Fruit fly (Drosophila melanogaster): ENCODE measurements around the gene Cpr62Bc.

The Cpr62Bc gene

DNA sequence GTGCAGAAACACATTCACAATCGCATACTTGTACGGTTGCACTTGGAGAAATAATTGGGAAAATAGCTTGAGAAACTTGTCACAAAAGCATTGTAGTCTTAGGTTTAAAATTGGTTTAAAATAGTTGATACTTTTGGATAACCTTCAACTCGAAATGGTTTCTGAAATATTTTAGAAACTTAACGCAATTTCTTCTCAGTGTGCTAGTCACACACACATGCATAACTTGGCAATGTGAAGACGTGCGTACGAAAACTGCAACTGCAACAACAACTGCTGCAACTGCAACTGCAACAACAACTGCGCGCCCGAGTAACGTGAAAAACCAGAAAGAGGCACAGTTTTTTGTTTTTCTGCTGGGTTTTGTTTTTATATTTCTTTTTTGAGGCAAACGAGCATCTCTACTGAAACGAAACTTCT is 44.3 kb upstream of the Cpr62Bc start (continued):
- TF ChIP-seq CG9705 (GFP tag; optimal IDR thresholded peaks at IDR 0.05) = peak; percentile 59
- TF ChIP-seq woc (GFP tag; optimal IDR thresholded peaks at IDR 0.05) = peak; percentile 69
- peak; percentile 74 for TF ChIP-seq Jra (GFP tag; optimal IDR thresholded peaks at IDR 0.05)

DNA sequence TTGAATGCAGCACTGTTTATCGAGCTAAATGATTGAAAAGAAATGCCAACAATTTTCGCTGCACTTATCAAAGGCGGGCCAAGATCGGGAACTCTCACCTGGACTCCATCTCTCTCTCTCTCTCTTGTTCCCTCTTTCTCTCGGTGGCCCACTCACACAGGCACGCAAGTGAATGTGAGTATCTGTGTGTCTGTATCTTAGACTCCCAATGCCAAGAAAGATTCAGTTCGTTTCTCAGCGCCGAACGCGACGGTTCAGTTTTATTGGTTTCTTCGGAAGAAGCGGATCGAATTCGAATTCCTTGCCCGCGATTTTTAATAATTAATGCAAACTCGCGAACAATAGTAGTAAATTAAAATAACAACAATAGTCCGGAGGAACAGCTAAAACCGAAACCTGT is 43.6 kb upstream of the Cpr62Bc start, which contains the start of gene Tmhs:
Gene Tmhs (plus strand): TSS at position 222 of the 400 bp plus-strand sequence.
- TF ChIP-seq lola (GFP tag; optimal IDR thresholded peaks at IDR 0.05) (no peak), GATAd (GFP tag; optimal IDR thresholded peaks at IDR 0.05) (no peak), dl (GFP tag; optimal IDR thresholded peaks at IDR 0.05; ENCODE audit: insufficient read depth in 1 of 2, partially characterized antibody in 2 of 2) (peak; percentile 50 to 83), Dif (GFP tag; optimal IDR thresholded peaks at IDR 0.05; ENCODE audit: partially characterized antibody) (peak; percentile 73), Hr83 (GFP tag; optimal IDR thresholded peaks at IDR 0.05; ENCODE audit: poor library complexity, severe bottlenecking) (peak; percentile 29), h (GFP tag; optimal IDR thresholded peaks at IDR 0.05) (no peak)

DNA sequence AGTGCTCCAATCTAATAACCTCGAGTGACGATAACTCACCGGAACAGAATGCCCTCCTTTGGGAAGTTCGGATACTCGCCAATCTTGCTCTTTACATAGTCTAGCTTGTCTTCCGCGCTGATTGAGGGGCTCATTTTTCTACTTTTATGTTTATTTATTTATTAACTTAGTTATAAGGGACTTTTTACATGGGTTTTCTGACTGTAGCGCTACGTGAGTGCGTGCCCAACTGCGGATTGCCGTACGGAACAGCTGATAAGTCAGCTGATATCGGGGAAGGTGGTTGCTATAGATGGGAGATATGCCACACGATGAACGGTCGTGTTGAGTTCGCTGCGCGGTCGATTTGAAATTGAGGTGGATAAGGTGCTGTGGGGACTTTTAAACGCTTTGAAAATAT is 42.8 kb upstream of the Cpr62Bc start, which contains the start of gene Aprt:
Gene Aprt (minus strand): TSS at position 368 of the 400 bp plus-strand sequence.
- peak; percentile 69 for TF ChIP-seq Myc (optimal IDR thresholded peaks at IDR 0.05)
- TF ChIP-seq sage (GFP tag; optimal IDR thresholded peaks at IDR 0.05) = peak; percentile 14
- no peak for TF ChIP-seq Rel (GFP tag; optimal IDR thresholded peaks at IDR 0.05)
- peak; percentile 97 for TF ChIP-seq Rel (tag; optimal IDR thresholded peaks at IDR 0.05)
- TF ChIP-seq GATAd (GFP tag; optimal IDR thresholded peaks at IDR 0.05) = no peak
- TF ChIP-seq lola (GFP tag; optimal IDR thresholded peaks at IDR 0.05) = no peak
- no peak for TF ChIP-seq dsf (GFP tag; optimal IDR thresholded peaks at IDR 0.05; ENCODE audit: borderline replicate concordance)
- no peak for TF ChIP-seq br (GFP tag; optimal IDR thresholded peaks at IDR 0.05)

DNA sequence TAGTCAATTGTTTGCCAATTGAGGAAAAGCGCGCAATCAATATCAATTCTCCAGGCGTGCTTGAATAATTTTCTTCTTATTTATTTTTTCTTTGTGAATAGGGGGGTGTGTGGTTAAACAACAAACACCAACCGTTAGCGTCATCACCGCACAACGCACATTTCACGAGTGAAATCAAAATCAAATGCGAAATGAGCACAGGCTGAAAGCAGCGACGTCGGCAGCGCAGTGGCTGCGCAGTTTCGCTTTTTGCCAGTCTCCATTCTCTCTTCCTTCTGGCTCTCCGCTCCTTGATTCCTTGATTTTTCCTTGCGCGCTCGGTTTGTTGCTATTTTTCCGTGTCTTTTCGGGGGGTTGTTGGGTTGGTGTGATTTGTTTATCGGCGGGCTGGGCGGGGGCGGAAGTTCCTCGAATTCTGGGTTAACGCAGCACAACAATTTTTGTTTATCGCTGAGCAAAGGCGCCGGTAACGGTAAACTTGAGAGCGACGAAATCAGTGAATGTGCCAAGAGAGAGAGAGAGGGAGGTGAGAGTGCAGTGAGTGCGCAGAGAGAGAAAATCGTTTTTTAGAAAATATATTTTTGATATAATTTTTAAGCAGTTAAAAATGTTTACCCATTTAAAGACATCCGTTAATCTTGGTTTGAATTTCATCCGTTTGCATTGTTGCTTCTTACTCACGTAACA is 41.1 kb upstream of the Cpr62Bc start, which contains the start of gene CG13937:
Gene CG13937 (minus strand): TSS at position 174 of the 687 bp plus-strand sequence.
- peak; percentile 5 for TF ChIP-seq Myc (optimal IDR thresholded peaks at IDR 0.05)
- TF ChIP-seq h (GFP tag; optimal IDR thresholded peaks at IDR 0.05) = no peak

DNA sequence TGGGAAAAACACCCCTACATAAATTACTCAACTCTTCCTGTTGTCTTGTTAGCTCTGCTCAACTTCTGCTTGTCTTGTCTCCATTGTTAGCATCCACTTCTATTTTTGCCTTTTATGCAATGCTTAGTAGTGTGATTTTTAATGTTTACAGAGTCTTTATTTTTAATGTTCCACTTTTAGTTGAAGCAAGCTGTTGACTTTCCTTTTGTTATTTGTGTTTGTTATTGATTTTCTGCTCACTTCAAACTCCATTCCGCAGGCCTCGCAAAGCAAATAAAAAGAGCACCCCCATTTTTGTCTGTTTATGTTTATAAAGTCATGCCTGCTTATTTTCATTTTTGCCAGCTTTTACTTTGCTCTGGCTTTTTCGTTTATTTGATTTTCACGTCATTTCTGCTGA is 40.0 kb upstream of the Cpr62Bc start:
- TF ChIP-seq CrebA (GFP tag; optimal IDR thresholded peaks at IDR 0.05; ENCODE audit: borderline replicate concordance) (no peak), Hr83 (GFP tag; optimal IDR thresholded peaks at IDR 0.05; ENCODE audit: poor library complexity, severe bottlenecking) (no peak), psq (GFP tag; optimal IDR thresholded peaks at IDR 0.05) (no peak), brk (GFP tag; optimal IDR thresholded peaks at IDR 0.05) (no peak), usp (GFP tag; optimal IDR thresholded peaks at IDR 0.05) (no peak), N (GFP tag; optimal IDR thresholded peaks at IDR 0.05) (no peak), Sp1 (GFP tag; optimal IDR thresholded peaks at IDR 0.05) (no peak), Mio (GFP tag; optimal IDR thresholded peaks at IDR 0.05) (no peak), lola (GFP tag; optimal IDR thresholded peaks at IDR 0.05) (no peak), ey (GFP tag; optimal IDR thresholded peaks at IDR 0.05) (no peak), jim (GFP tag; optimal IDR thresholded peaks at IDR 0.05) (no peak), dl (GFP tag; optimal IDR thresholded peaks at IDR 0.05; ENCODE audit: insufficient read depth in 1 of 2, partially characterized antibody in 2 of 2) (no peak), GATAd (GFP tag; optimal IDR thresholded peaks at IDR 0.05) (no peak), h (GFP tag; optimal IDR thresholded peaks at IDR 0.05) (peak; percentile 39), Rel (GFP tag; optimal IDR thresholded peaks at IDR 0.05) (no peak), Rel (tag; optimal IDR thresholded peaks at IDR 0.05) (no peak), OdsH (GFP tag; optimal IDR thresholded peaks at IDR 0.05) (peak; percentile 29), fru (GFP tag; optimal IDR thresholded peaks at IDR 0.05) (peak; percentile 11), CG9705 (GFP tag; optimal IDR thresholded peaks at IDR 0.05) (no peak), foxo (GFP tag; optimal IDR thresholded peaks at IDR 0.05) (peak in 1 of 2 experiments; percentile 30), woc (GFP tag; optimal IDR thresholded peaks at IDR 0.05) (no peak), Dif (GFP tag; optimal IDR thresholded peaks at IDR 0.05; ENCODE audit: partially characterized antibody) (no peak), rgr (GFP tag; optimal IDR thresholded peaks at IDR 0.05) (peak; percentile 48), Hr78 (GFP tag; optimal IDR thresholded peaks at IDR 0.05) (no peak)

All from whole organism, wandering third instar larva.